Fruit fly (Drosophila melanogaster) whole organism, embryonic: Measurements from ENCODE around the gene ImpE3.

Source experiments
- Awh ChIP-seq: fragments of 200-800 bp; sonication (Bioruptor generic); IDR thresholded peaks from 2 replicates; pipeline ENCODE4, ENCODE4 v1.3.6; 2022; ENCODE audit warnings: missing biosample characterization, missing genetic modification characterization
- CG10321 ChIP-seq: fragments of 200-800 bp; sonication (Bioruptor generic); IDR thresholded peaks from 2 replicates; pipeline ENCODE4 v1.3.6; 2022; ENCODE audit warnings: missing biosample characterization, missing genetic modification characterization
- CG10462 ChIP-seq: fragments of 200-800 bp; sonication (Bioruptor generic); optimal IDR thresholded peaks from 2 replicates; lab custom pipeline; 2016; ENCODE audit warnings: missing biosample characterization, missing genetic modification characterization
- CG10543 ChIP-seq: fragments of 200-800 bp; sonication (Bioruptor generic); optimal IDR thresholded peaks from 3 replicates; lab custom pipeline; 2017; ENCODE audit warnings: missing biosample characterization, mild to moderate bottlenecking, missing genetic modification characterization, moderate library complexity
- CG12155 ChIP-seq: fragments of 200-800 bp; sonication (Bioruptor generic); optimal IDR thresholded peaks from 3 replicates; lab custom pipeline; 2016; ENCODE audit warnings: missing biosample characterization, missing genetic modification characterization
- CG12659 ChIP-seq: fragments of 200-800 bp; sonication (Bioruptor generic); optimal IDR thresholded peaks from 3 replicates; lab custom pipeline; 2017; ENCODE audit warnings: mild to moderate bottlenecking, missing biosample characterization, missing genetic modification reagents, missing genetic modification characterization
- CG14667 ChIP-seq: fragments of 200-800 bp; sonication (Bioruptor generic); IDR thresholded peaks from 2 replicates; pipeline ENCODE4 v1.3.6; 2022; ENCODE audit warnings: missing biosample characterization, missing genetic modification characterization
- CG14710 ChIP-seq: fragments of 200-800 bp; sonication (Bioruptor generic); optimal IDR thresholded peaks from 3 replicates; lab custom pipeline; 2019; ENCODE audit warnings: missing biosample characterization, mild to moderate bottlenecking, missing genetic modification characterization, moderate library complexity
- CG15269 ChIP-seq: fragments of 200-800 bp; sonication (Bioruptor generic); optimal IDR thresholded peaks from 2 replicates; lab custom pipeline; 2018; ENCODE audit warnings: missing biosample characterization, mild to moderate bottlenecking, missing genetic modification characterization, moderate library complexity
- CG17186 ChIP-seq: fragments of 200-800 bp; sonication (Bioruptor generic); optimal IDR thresholded peaks from 3 replicates; lab custom pipeline; 2017; ENCODE audit warnings: missing biosample characterization, missing genetic modification reagents, missing genetic modification characterization
- CG17912 ChIP-seq: fragments of 200-800 bp; sonication (Bioruptor generic); optimal IDR thresholded peaks from 2 replicates; lab custom pipeline; 2018; ENCODE audit warnings: missing biosample characterization, mild to moderate bottlenecking, missing genetic modification characterization
- CG18476 ChIP-seq: fragments of 200-800 bp; sonication (Bioruptor generic); optimal IDR thresholded peaks from 2 replicates; lab custom pipeline; 2016; ENCODE audit warnings: missing biosample characterization, mild to moderate bottlenecking, missing genetic modification characterization
- CG2202 ChIP-seq: fragments of 200-800 bp; sonication (Bioruptor generic); optimal IDR thresholded peaks from 2 replicates; lab custom pipeline; 2018; ENCODE audit warnings: missing biosample characterization, mild to moderate bottlenecking, missing genetic modification characterization
- CG34224 ChIP-seq: fragments of 200-800 bp; sonication (Bioruptor generic); IDR thresholded peaks from 3 replicates; pipeline ENCODE4 v1.3.6; 2022; ENCODE audit warnings: missing biosample characterization, missing genetic modification characterization; ENCODE audit not compliant: partially characterized antibody
- CG4404 ChIP-seq: fragments of 200-800 bp; sonication (Bioruptor generic); IDR thresholded peaks from 2 replicates; pipeline ENCODE4 v1.3.6; 2022; ENCODE audit warnings: missing biosample characterization, missing genetic modification characterization
- CG4820 ChIP-seq: fragments of 200-800 bp; sonication (Bioruptor generic); optimal IDR thresholded peaks from 3 replicates; lab custom pipeline; 2016; ENCODE audit warnings: missing biosample characterization, missing genetic modification characterization
- CG6854 ChIP-seq: fragments of 200-800 bp; sonication (Bioruptor generic); optimal IDR thresholded peaks from 3 replicates; lab custom pipeline; 2017; ENCODE audit warnings: missing biosample characterization, mild to moderate bottlenecking, missing genetic modification characterization
- CG7786 ChIP-seq: fragments of 200-800 bp; sonication (Bioruptor generic); optimal IDR thresholded peaks from 2 replicates; lab custom pipeline; 2016; ENCODE audit warnings: missing biosample characterization, missing genetic modification characterization
- CG8359 ChIP-seq: fragments of 200-800 bp; sonication (Bioruptor generic); optimal IDR thresholded peaks from 2 replicates; lab custom pipeline; 2017; ENCODE audit warnings: missing biosample characterization, mild to moderate bottlenecking, missing genetic modification characterization, borderline replicate concordance
- Dad ChIP-seq: fragments of 200-800 bp; sonication (Bioruptor generic); optimal IDR thresholded peaks from 3 replicates; lab custom pipeline; 2016; ENCODE audit warnings: missing biosample characterization, missing genetic modification characterization
- Dip2 ChIP-seq: fragments of 200-800 bp; sonication (Bioruptor generic); IDR thresholded peaks from 2 replicates; pipeline ENCODE4 v1.3.6; 2022; ENCODE audit warnings: missing biosample characterization, missing genetic modification characterization
- Dp ChIP-seq: fragments of 200-800 bp; sonication (Bioruptor generic); optimal IDR thresholded peaks from 2 replicates; lab custom pipeline; 2018; ENCODE audit warnings: missing biosample characterization, mild to moderate bottlenecking, missing genetic modification characterization, moderate library complexity
- ERR ChIP-seq: fragments of 200-800 bp; sonication (Bioruptor generic); optimal IDR thresholded peaks from 2 replicates; lab custom pipeline; 2016; ENCODE audit warnings: missing biosample characterization, missing genetic modification characterization
- Elba2 ChIP-seq: fragments of 200-800 bp; sonication (Bioruptor generic); optimal IDR thresholded peaks from 3 replicates; lab custom pipeline; 2016; ENCODE audit warnings: missing biosample characterization, missing genetic modification characterization
- Jarid2 ChIP-seq: fragments of 200-800 bp; sonication (Bioruptor generic); optimal IDR thresholded peaks from 3 replicates; lab custom pipeline; 2017; ENCODE audit warnings: mild to moderate bottlenecking, missing biosample characterization, missing genetic modification reagents, missing genetic modification characterization
- Sin3A ChIP-seq: fragments of >200 bp; optimal IDR thresholded peaks from 2 replicates; lab custom pipeline; 2018
- Six4 ChIP-seq: fragments of 200-800 bp; sonication (Bioruptor generic); optimal IDR thresholded peaks from 2 replicates; lab custom pipeline; 2016; ENCODE audit warnings: missing biosample characterization, missing genetic modification characterization
- Vsx1 ChIP-seq: fragments of 200-800 bp; sonication (Bioruptor generic); optimal IDR thresholded peaks from 2 replicates; lab custom pipeline; 2017; ENCODE audit warnings: missing biosample characterization, mild to moderate bottlenecking, missing genetic modification characterization, missing genetic modification reagents
- Xrp1 ChIP-seq: fragments of 200-800 bp; sonication (Bioruptor generic); IDR thresholded peaks from 2 replicates; pipeline ENCODE4 v1.3.6; 2022; ENCODE audit warnings: missing biosample characterization, missing genetic modification characterization
- crp ChIP-seq, 2 experiments: fragments of 200-800 bp; sonication (Bioruptor generic); optimal IDR thresholded peaks; 2 replicates in 1 of 2; 3 replicates in 1 of 2; lab custom pipeline; 2017; ENCODE audit warnings: missing biosample characterization in 2 of 2, missing genetic modification characterization in 2 of 2, mild to moderate bottlenecking in 1 of 2, moderate library complexity in 1 of 2
- danr ChIP-seq: fragments of 200-800 bp; sonication (Bioruptor generic); IDR thresholded peaks from 2 replicates; pipeline ENCODE4 v1.3.6; 2022; ENCODE audit warnings: missing biosample characterization, missing genetic modification characterization
- dysf ChIP-seq: fragments of 200-800 bp; sonication (Bioruptor generic); IDR thresholded peaks from 3 replicates; pipeline ENCODE4 v1.3.6; 2022; ENCODE audit warnings: missing biosample characterization, missing genetic modification characterization
- grau ChIP-seq: fragments of 200-800 bp; optimal IDR thresholded peaks from 3 replicates; lab custom pipeline; 2019; ENCODE audit warnings: missing biosample characterization, mild to moderate bottlenecking, missing genetic modification characterization, moderate library complexity
- hb ChIP-seq: fragments of 200-800 bp; sonication (Bioruptor generic); IDR thresholded peaks from 3 replicates; pipeline ENCODE4 v1.3.6; 2022; ENCODE audit warnings: missing biosample characterization, missing genetic modification characterization; ENCODE audit not compliant: partially characterized antibody
- hkb ChIP-seq, 2 experiments: fragments of 200-800 bp in 1 of 2; fragments of >200 bp in 1 of 2; sonication (Bioruptor generic) in 1 of 2; IDR thresholded peaks in 1 of 2; optimal IDR thresholded peaks in 1 of 2; 2 replicates each; pipeline versions ENCODE4 v1.3.6 to Lab custom; 2017 to 2022; ENCODE audit warnings: missing biosample characterization in 1 of 2, missing genetic modification characterization in 1 of 2
- inv ChIP-seq: fragments of 200-800 bp; sonication (Bioruptor generic); IDR thresholded peaks from 2 replicates; pipeline ENCODE4 v1.3.6; 2022; ENCODE audit warnings: missing biosample characterization, missing genetic modification characterization; ENCODE audit not compliant: partially characterized antibody
- jumu ChIP-seq: fragments of 200-800 bp; sonication (Bioruptor generic); optimal IDR thresholded peaks from 3 replicates; lab custom pipeline; 2016; ENCODE audit warnings: missing biosample characterization, missing genetic modification characterization
- kah ChIP-seq: fragments of 200-800 bp; sonication (Bioruptor generic); optimal IDR thresholded peaks from 2 replicates; lab custom pipeline; 2018; ENCODE audit warnings: missing biosample characterization, mild to moderate bottlenecking, missing genetic modification characterization
- lab ChIP-seq: fragments of 200-800 bp; sonication (Bioruptor generic); optimal IDR thresholded peaks from 3 replicates; lab custom pipeline; 2017; ENCODE audit warnings: missing biosample characterization, missing genetic modification characterization, mild to moderate bottlenecking, moderate library complexity, missing genetic modification reagents
- lmd ChIP-seq: fragments of 200-800 bp; sonication (Bioruptor generic); IDR thresholded peaks from 2 replicates; pipeline ENCODE4 v1.3.6; 2022; ENCODE audit warnings: missing biosample characterization, missing genetic modification characterization
- maf-S ChIP-seq: fragments of 200-800 bp; sonication (Bioruptor generic); optimal IDR thresholded peaks from 2 replicates; lab custom pipeline; 2016; ENCODE audit warnings: missing biosample characterization, missing genetic modification characterization
- nau ChIP-seq: fragments of 200-800 bp; sonication (Bioruptor generic); optimal IDR thresholded peaks from 3 replicates; lab custom pipeline; 2017; ENCODE audit warnings: missing biosample characterization, mild to moderate bottlenecking, missing genetic modification characterization, missing genetic modification reagents
- p53 ChIP-seq: fragments of 200-800 bp; sonication (Bioruptor generic); optimal IDR thresholded peaks from 2 replicates; lab custom pipeline; 2016; ENCODE audit warnings: missing biosample characterization, missing genetic modification characterization
- sim ChIP-seq: fragments of 200-800 bp; sonication (Bioruptor generic); IDR thresholded peaks from 2 replicates; pipeline ENCODE4 v1.3.6; 2022; ENCODE audit warnings: missing biosample characterization, missing genetic modification characterization
- slp2 ChIP-seq: fragments of 200-800 bp; sonication (Bioruptor generic); optimal IDR thresholded peaks from 2 replicates; lab custom pipeline; 2016; ENCODE audit warnings: missing biosample characterization, missing genetic modification characterization
- sr ChIP-seq: fragments of 200-800 bp; sonication (Bioruptor generic); IDR thresholded peaks from 3 replicates; pipeline ENCODE4 v1.3.6; 2022; ENCODE audit warnings: missing biosample characterization, missing genetic modification characterization
- ssp ChIP-seq: fragments of 200-800 bp; sonication (Bioruptor generic); IDR thresholded peaks from 2 replicates; pipeline ENCODE4 v1.3.6; 2022; ENCODE audit warnings: missing biosample characterization, missing genetic modification characterization
- tio ChIP-seq: fragments of 200-800 bp; sonication (Bioruptor generic); optimal IDR thresholded peaks from 2 replicates; lab custom pipeline; 2017; ENCODE audit warnings: missing biosample characterization, missing genetic modification characterization, inconsistent platforms
- tup ChIP-seq: fragments of 200-800 bp; sonication (Bioruptor generic); optimal IDR thresholded peaks from 2 replicates; lab custom pipeline; 2016; ENCODE audit warnings: missing biosample characterization, mild to moderate bottlenecking, missing genetic modification characterization, moderate library complexity
- vfl ChIP-seq: fragments of 200-800 bp; sonication (Bioruptor generic); optimal IDR thresholded peaks from 2 replicates; lab custom pipeline; 2016; ENCODE audit warnings: missing biosample characterization, missing genetic modification characterization
- vvl ChIP-seq: fragments of 200-800 bp; sonication (Bioruptor generic); IDR thresholded peaks from 2 replicates; pipeline ENCODE4 v1.3.6; 2022; ENCODE audit warnings: missing biosample characterization, missing genetic modification characterization

ImpE3 gene

dm6 chr3R:7995722-7996121 is 33.6 kb downstream of the ImpE3 start, which contains the start of gene Elovl7 (continued):
- no peak for TF ChIP-seq CG4820 (GFP tag; lab: Kevin White, UChicago)
- TF ChIP-seq CG17186 (GFP tag; lab: Kevin White, UChicago) = no peak
- no peak for TF ChIP-seq Awh
- TF ChIP-seq hb (GFP tag; lab: Robert Waterston, UW) = no peak
- TF ChIP-seq nau (GFP tag; lab: Kevin White, UChicago) = no peak
- TF ChIP-seq sr (GFP tag; lab: Robert Waterston, UW) = 0 out of 3 replicates have a peak, but pooled peaks have one; percentile 6
- TF ChIP-seq maf-S (GFP tag; lab: Kevin White, UChicago) = no peak
- no peak for TF ChIP-seq sim (GFP tag; lab: Robert Waterston, UW)
- TF ChIP-seq CG15269 (tag; lab: Kevin White, UChicago) = no peak
- TF ChIP-seq lmd (GFP tag; lab: Robert Waterston, UW) = no peak
- TF ChIP-seq CG2202 (tag; lab: Kevin White, UChicago) = no peak
- peak; percentile 27 for TF ChIP-seq CG10543
- TF ChIP-seq Jarid2 = peak; percentile 32
- no peak for TF ChIP-seq inv (GFP tag; lab: Robert Waterston, UW)
- no peak for TF ChIP-seq ERR (GFP tag; lab: Kevin White, UChicago)
- no peak for TF ChIP-seq dysf
- TF ChIP-seq danr (GFP tag; lab: Robert Waterston, UW) = no peak
- no peak for TF ChIP-seq Sin3A (lab: Kevin White, UChicago)
- TF ChIP-seq CG12659 (GFP tag; lab: Kevin White, UChicago) = no peak
- no peak for TF ChIP-seq Xrp1
- TF ChIP-seq CG14710 = no peak
- TF ChIP-seq Dp (GFP tag; lab: Kevin White, UChicago) = no peak
- TF ChIP-seq CG14667 (GFP tag; lab: Robert Waterston, UW) = no peak
- TF ChIP-seq slp2 (GFP tag; lab: Kevin White, UChicago) = no peak
- no peak for TF ChIP-seq hkb (optimal IDR thresholded peaks at IDR 0.05; lab: Kevin White, UChicago)
- no peak for TF ChIP-seq hkb (GFP tag; IDR thresholded peaks at IDR 0.05; lab: Robert Waterston, UW)
- TF ChIP-seq p53 (GFP tag; lab: Kevin White, UChicago) = no peak
- no peak for TF ChIP-seq jumu (GFP tag; lab: Kevin White, UChicago)
- TF ChIP-seq CG18476 = no peak
- TF ChIP-seq Vsx1 = no peak
- no peak for TF ChIP-seq vfl (GFP tag; lab: Kevin White, UChicago)
- TF ChIP-seq ssp (GFP tag; lab: Robert Waterston, UW) = no peak
- no peak for TF ChIP-seq CG10462
- TF ChIP-seq tup (GFP tag; lab: Kevin White, UChicago) = no peak
- no peak for TF ChIP-seq CG7786
- TF ChIP-seq CG8359 (GFP tag; lab: Kevin White, UChicago) = peak; percentile 74
- TF ChIP-seq grau (tag; lab: Kevin White, UChicago) = no peak
- TF ChIP-seq CG10321 (GFP tag; lab: Robert Waterston, UW) = no peak
- TF ChIP-seq CG34224 (GFP tag; lab: Robert Waterston, UW) = 0 out of 3 replicates have a peak, but pooled peaks have one; percentile 23
- TF ChIP-seq Elba2 (GFP tag; lab: Kevin White, UChicago) = no peak
- peak; percentile 65 for TF ChIP-seq kah (GFP tag; lab: Kevin White, UChicago)
- TF ChIP-seq CG6854 (GFP tag; lab: Kevin White, UChicago) = peak; percentile 19
- TF ChIP-seq Six4 (GFP tag; lab: Kevin White, UChicago) = no peak
- TF ChIP-seq tio (GFP tag; lab: Kevin White, UChicago) = no peak
- TF ChIP-seq crp (GFP tag; optimal IDR thresholded peaks at IDR 0.05; lab: Kevin White, UChicago) = no peak
- no peak for TF ChIP-seq CG17912 (GFP tag; lab: Kevin White, UChicago)
- no peak for TF ChIP-seq Dad (GFP tag; lab: Kevin White, UChicago)
- TF ChIP-seq Dip2 = no peak
- peak; percentile 18; the same call in 1 of the 2 replicates for TF ChIP-seq vvl (GFP tag; lab: Robert Waterston, UW)
- TF ChIP-seq CG12155 = no peak
- no peak for TF ChIP-seq CG4404 (GFP tag; lab: Robert Waterston, UW)
- TF ChIP-seq lab (GFP tag; lab: Kevin White, UChicago) = peak; percentile 18
